Fruit fly (Drosophila melanogaster) whole organism, adult: Measurements from ENCODE around the gene Tnpo.

Experiments
- CG12768 ChIP-seq: fragments of 200-800 bp; sonication (Bioruptor generic); optimal IDR thresholded peaks from 2 replicates; lab custom pipeline; 2017; ENCODE audit warnings: missing biosample characterization, missing genetic modification characterization, mild to moderate bottlenecking, moderate library complexity, missing genetic modification reagents
- CG5204 ChIP-seq: fragments of 200-800 bp; sonication (Bioruptor generic); optimal IDR thresholded peaks from 2 replicates; lab custom pipeline; 2016; ENCODE audit warnings: missing biosample characterization, missing genetic modification characterization
- Mnt ChIP-seq: fragments of 200-800 bp; sonication (Bioruptor generic); optimal IDR thresholded peaks from 2 replicates; lab custom pipeline; 2016; ENCODE audit warnings: missing biosample characterization, mild to moderate bottlenecking, missing genetic modification characterization
- bab1 ChIP-seq: fragments of 200-800 bp; sonication (Bioruptor generic); optimal IDR thresholded peaks from 3 replicates; lab custom pipeline; 2019; ENCODE audit warnings: missing biosample characterization, mild to moderate bottlenecking, missing genetic modification characterization, moderate library complexity

DNA sequence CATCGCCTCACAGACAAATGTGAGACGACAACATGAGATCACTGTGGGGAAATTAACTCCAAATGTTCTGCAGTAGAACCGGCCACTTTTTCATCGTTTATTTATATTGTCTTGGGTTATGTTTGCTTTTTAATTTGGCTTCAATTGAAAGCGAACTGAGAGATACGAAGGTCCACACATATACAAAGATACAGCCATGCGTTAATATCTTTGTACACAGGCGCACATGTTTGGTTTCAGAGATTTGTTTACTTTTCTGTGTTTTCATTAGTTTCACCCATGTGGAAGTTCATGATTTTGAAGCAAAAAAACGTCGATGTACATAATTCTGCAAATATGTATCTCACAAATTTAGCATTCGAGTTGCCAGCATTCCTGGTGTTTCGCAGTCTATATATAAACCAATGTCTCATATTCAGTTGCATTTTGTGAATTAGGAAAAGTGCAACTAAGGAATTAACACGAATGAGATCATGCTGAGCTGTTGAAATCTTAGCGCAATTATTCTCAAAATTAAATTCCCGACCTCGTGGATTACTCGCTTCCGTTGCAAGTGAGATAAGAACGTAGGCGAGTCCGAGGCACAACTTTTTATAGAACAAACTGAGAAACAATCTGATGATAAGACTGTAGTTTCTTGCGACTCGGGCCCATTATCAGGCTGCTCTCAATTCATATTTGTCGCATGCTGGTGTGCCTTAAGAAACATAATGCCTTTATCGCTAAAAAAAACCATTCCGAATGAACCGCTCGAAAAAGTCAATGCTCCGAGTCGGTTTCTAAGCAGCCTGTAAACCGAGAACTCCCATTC is 22.9 kb downstream of the Tnpo start:
- TF ChIP-seq Mnt (GFP tag; lab: Kevin White, UChicago) = no peak
- TF ChIP-seq bab1 (GFP tag; lab: Kevin White, UChicago) = no peak
- TF ChIP-seq CG5204 (GFP tag; lab: Kevin White, UChicago) = no peak
- no peak for TF ChIP-seq CG12768
